Worm (Caenorhabditis elegans): ENCODE measurements around the gene T04A8.7.

DNA sequence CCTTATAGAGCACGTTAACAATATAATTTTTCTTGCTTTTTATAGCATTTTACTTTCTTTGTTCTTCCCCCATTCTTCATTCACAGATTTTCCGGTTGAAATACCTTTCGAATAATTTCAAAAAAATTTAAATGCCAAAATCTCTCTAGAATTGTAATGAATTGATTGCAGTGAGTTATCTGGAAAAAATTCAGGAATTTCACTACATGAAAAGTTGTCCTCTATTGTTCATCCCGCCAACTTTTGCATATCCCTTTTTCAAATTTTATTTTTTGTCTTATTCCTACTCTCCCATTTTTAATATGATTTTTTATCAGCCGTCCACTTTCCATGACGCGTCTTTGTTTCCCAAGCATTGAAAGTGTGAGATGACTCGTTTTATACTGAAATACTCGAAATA, 41.8 kb upstream of the T04A8.7 start:
- TF ChIP-seq unc-62 (GFP tag; optimal IDR thresholded peaks at IDR 0.05): no peak
- no peak for TF ChIP-seq nhr-28 (tag; optimal IDR thresholded peaks at IDR 0.05)

All from whole organism, mixed stage, embryonic.